Fruit fly (Drosophila melanogaster): ENCODE measurements around the gene CG4577.

CG4577 gene

dm6 chr2L:1124265-1124664 is 10.2 kb upstream of the CG4577 start:
- TF ChIP-seq Mio (GFP tag; optimal IDR thresholded peaks at IDR 0.05) (no peak), Vsx2 (GFP tag; optimal IDR thresholded peaks at IDR 0.05; ENCODE audit: partially characterized antibody) (no peak), Jra (GFP tag; optimal IDR thresholded peaks at IDR 0.05) (no peak), usp (GFP tag; optimal IDR thresholded peaks at IDR 0.05) (no peak), Myc (optimal IDR thresholded peaks at IDR 0.05) (no peak), Dif (GFP tag; optimal IDR thresholded peaks at IDR 0.05; ENCODE audit: partially characterized antibody) (no peak), Dfd (GFP tag; optimal IDR thresholded peaks at IDR 0.05) (no peak), OdsH (GFP tag; optimal IDR thresholded peaks at IDR 0.05) (no peak), Hnf4 (GFP tag; optimal IDR thresholded peaks at IDR 0.05) (no peak), h (GFP tag; optimal IDR thresholded peaks at IDR 0.05) (no peak)

dm6 chr2L:1125437-1125836 is 9.1 kb upstream of the CG4577 start:
- TF ChIP-seq Rel (GFP tag; optimal IDR thresholded peaks at IDR 0.05) (no peak), Rel (tag; optimal IDR thresholded peaks at IDR 0.05) (peak; percentile 24), ey (GFP tag; optimal IDR thresholded peaks at IDR 0.05) (no peak)

dm6 chr2L:1126527-1126926 is 8.0 kb upstream of the CG4577 start:
- TF ChIP-seq Hr83 (GFP tag; optimal IDR thresholded peaks at IDR 0.05; ENCODE audit: poor library complexity, severe bottlenecking), result no peak
- no peak for TF ChIP-seq fru (GFP tag; optimal IDR thresholded peaks at IDR 0.05)
- TF ChIP-seq rgr (GFP tag; optimal IDR thresholded peaks at IDR 0.05), result no peak
- no peak for TF ChIP-seq sage (GFP tag; optimal IDR thresholded peaks at IDR 0.05)
- no peak for TF ChIP-seq HLH106 (tag; optimal IDR thresholded peaks at IDR 0.05)
- TF ChIP-seq psq (GFP tag; optimal IDR thresholded peaks at IDR 0.05), result no peak
- no peak for TF ChIP-seq Abd-B (GFP tag; optimal IDR thresholded peaks at IDR 0.05)
- no peak for TF ChIP-seq Hr78 (GFP tag; optimal IDR thresholded peaks at IDR 0.05)
- no peak for TF ChIP-seq brk (GFP tag; optimal IDR thresholded peaks at IDR 0.05)
- no peak for TF ChIP-seq dl (GFP tag; optimal IDR thresholded peaks at IDR 0.05; ENCODE audit: insufficient read depth in 1 of 2, partially characterized antibody in 2 of 2)
- no peak for TF ChIP-seq br (GFP tag; optimal IDR thresholded peaks at IDR 0.05)
- TF ChIP-seq jim (GFP tag; optimal IDR thresholded peaks at IDR 0.05), result no peak
- no peak for TF ChIP-seq Dfd (GFP tag; optimal IDR thresholded peaks at IDR 0.05)
- no peak for TF ChIP-seq ey (GFP tag; optimal IDR thresholded peaks at IDR 0.05)
- no peak for TF ChIP-seq foxo (GFP tag; optimal IDR thresholded peaks at IDR 0.05)
- TF ChIP-seq usp (GFP tag; optimal IDR thresholded peaks at IDR 0.05), result no peak

dm6 chr2L:1127434-1128089 is 6.9 kb upstream of the CG4577 start:
- TF ChIP-seq h (GFP tag; optimal IDR thresholded peaks at IDR 0.05) (peak; percentile 74), brk (GFP tag; optimal IDR thresholded peaks at IDR 0.05) (no peak), Rel (GFP tag; optimal IDR thresholded peaks at IDR 0.05) (no peak), Rel (tag; optimal IDR thresholded peaks at IDR 0.05) (peak; percentile 3), psq (GFP tag; optimal IDR thresholded peaks at IDR 0.05) (no peak), ey (GFP tag; optimal IDR thresholded peaks at IDR 0.05) (no peak), Dfd (GFP tag; optimal IDR thresholded peaks at IDR 0.05) (no peak), tai (GFP tag; optimal IDR thresholded peaks at IDR 0.05) (no peak), jim (GFP tag; optimal IDR thresholded peaks at IDR 0.05) (no peak), Vsx2 (GFP tag; optimal IDR thresholded peaks at IDR 0.05; ENCODE audit: partially characterized antibody) (peak; percentile 18), dl (GFP tag; optimal IDR thresholded peaks at IDR 0.05; ENCODE audit: insufficient read depth in 1 of 2, partially characterized antibody in 2 of 2) (no peak), sage (GFP tag; optimal IDR thresholded peaks at IDR 0.05) (no peak), Hr83 (GFP tag; optimal IDR thresholded peaks at IDR 0.05; ENCODE audit: poor library complexity, severe bottlenecking) (no peak), Hr78 (GFP tag; optimal IDR thresholded peaks at IDR 0.05) (no peak)

dm6 chr2L:1128344-1128931 is 6.1 kb upstream of the CG4577 start:
- no peak for TF ChIP-seq fru (GFP tag; optimal IDR thresholded peaks at IDR 0.05)
- no peak for TF ChIP-seq br (GFP tag; optimal IDR thresholded peaks at IDR 0.05)
- no peak for TF ChIP-seq ey (GFP tag; optimal IDR thresholded peaks at IDR 0.05)
- no peak for TF ChIP-seq Jra (GFP tag; optimal IDR thresholded peaks at IDR 0.05)
- no peak for TF ChIP-seq dsf (GFP tag; optimal IDR thresholded peaks at IDR 0.05; ENCODE audit: borderline replicate concordance)
- TF ChIP-seq Vsx2 (GFP tag; optimal IDR thresholded peaks at IDR 0.05; ENCODE audit: partially characterized antibody), result no peak
- no peak for TF ChIP-seq woc (GFP tag; optimal IDR thresholded peaks at IDR 0.05)
- no peak for TF ChIP-seq Mio (GFP tag; optimal IDR thresholded peaks at IDR 0.05)
- no peak for TF ChIP-seq pan (optimal IDR thresholded peaks at IDR 0.05)
- TF ChIP-seq HLH106 (tag; optimal IDR thresholded peaks at IDR 0.05), result no peak
- no peak for TF ChIP-seq tai (GFP tag; optimal IDR thresholded peaks at IDR 0.05)
- TF ChIP-seq CG9705 (GFP tag; optimal IDR thresholded peaks at IDR 0.05), result no peak
- TF ChIP-seq Rel (GFP tag; optimal IDR thresholded peaks at IDR 0.05), result no peak
- no peak for TF ChIP-seq Rel (tag; optimal IDR thresholded peaks at IDR 0.05)
- no peak for TF ChIP-seq Hnf4 (GFP tag; optimal IDR thresholded peaks at IDR 0.05)
- TF ChIP-seq Dfd (GFP tag; optimal IDR thresholded peaks at IDR 0.05), result no peak
- TF ChIP-seq foxo (GFP tag; optimal IDR thresholded peaks at IDR 0.05), result no peak
- TF ChIP-seq dmrt93B (GFP tag; optimal IDR thresholded peaks at IDR 0.05), result no peak
- no peak for TF ChIP-seq Myc (optimal IDR thresholded peaks at IDR 0.05)

Measured in whole organism, wandering third instar larva.